Worm (Caenorhabditis elegans): Measurements from ENCODE around the gene lipl-5.

- TF ChIP-seq W03F9.2 (tag; optimal IDR thresholded peaks at IDR 0.05) (no peak), dao-5 (tag; optimal IDR thresholded peaks at IDR 0.05) (no peak), him-1 (tag; optimal IDR thresholded peaks at IDR 0.05) (no peak)
Observed at ce11 chrV:381227-381950, 4.2 kb upstream of the lipl-5 start, which contains the start of gene ZK6.8.

Measured in whole organism, L4/young adult.